Worm (Caenorhabditis elegans) whole organism, L4 larva: Measurements from ENCODE around the gene nas-19.

Source experiments
- arid-1 ChIP-seq: fragments of 200-800 bp; sonication (Bioruptor generic); conservative IDR thresholded peaks from 2 replicates; pipeline ENCODE4 v1.3.6; 2022; ENCODE audit warnings: missing genetic modification reagents, missing genetic modification characterization, missing compliant biosample characterization
- jun-1 ChIP-seq: fragments of 150-350 bp; optimal IDR thresholded peaks from 2 replicates; lab custom pipeline; 2014; ENCODE audit warnings: missing biosample characterization, missing genetic modification reagents, missing genetic modification characterization
- nhr-11 ChIP-seq: fragments of 150-350 bp; optimal IDR thresholded peaks from 2 replicates; lab custom pipeline; 2014; ENCODE audit warnings: missing biosample characterization, missing genetic modification characterization
- unc-62 ChIP-seq, 3 experiments: fragments of 150-350 bp in 1 of 3; sonication (generic microtip); optimal IDR thresholded peaks in 2 of 3; peaks in 1 of 3; 1 replicate in 1 of 3; 2 replicates in 2 of 3; lab custom pipeline; 2014 to 2017; ENCODE audit warnings: missing biosample characterization in 3 of 3, missing genetic modification characterization in 3 of 3, missing genetic modification reagents in 3 of 3, missing genotype in 1 of 3

ce11 chrV:11352893-11353292, 49.6 kb downstream of the nas-19 start, which contains the start of gene npr-25:
- TF ChIP-seq nhr-11 (tag; lab: Kevin White, UChicago): no peak
- TF ChIP-seq unc-62 (GFP tag; optimal IDR thresholded peaks at IDR 0.05 in 1 of 2; lab: Kevin White, UChicago): no peak
- TF ChIP-seq unc-62 (tag; optimal IDR thresholded peaks at IDR 0.05; lab: Kevin White, UChicago): no peak
- TF ChIP-seq arid-1 (GFP tag; lab: Robert Waterston, UW): no peak
- TF ChIP-seq jun-1 (tag; lab: Kevin White, UChicago): no peak
